Fruit fly (Drosophila melanogaster) S2 (cell line): ENCODE data around the gene BBIP1.

Source experiments
- CG8478 ChIP-seq: fragments of >200 bp; optimal IDR thresholded peaks from 2 replicates; lab custom pipeline; 2018
- CTCF ChIP-seq, 2 experiments: fragments of >200 bp; optimal IDR thresholded peaks; 2 replicates each; lab custom pipeline; 2018

BBIP1 gene

dm6 chr3R:9393542-9394025 lies 10.6 kb upstream of the BBIP1 start:
- TF ChIP-seq CG8478 (no peak), CTCF (optimal IDR thresholded peaks at IDR 0.05; lab: Kevin White, UChicago) (no peak)

- TF ChIP-seq CG8478 (no peak), CTCF (optimal IDR thresholded peaks at IDR 0.05; lab: Kevin White, UChicago) (no peak)
These were observed 9.7 kb upstream of the BBIP1 start, which contains the start of gene FER for dm6 chr3R:9394385-9395042. Gene FER (minus strand): TSS chr3R:9394546.

- no peak for TF ChIP-seq CTCF (optimal IDR thresholded peaks at IDR 0.05; lab: Kevin White, UChicago)
- no peak for TF ChIP-seq CG8478
These were observed 8.2 kb upstream of the BBIP1 start for dm6 chr3R:9395998-9396397.

- TF ChIP-seq CG8478 (no peak), CTCF (optimal IDR thresholded peaks at IDR 0.05; lab: Kevin White, UChicago) (no peak)
These were observed 6.3 kb upstream of the BBIP1 start, which contains the start of gene Or85f for dm6 chr3R:9397890-9398289. Gene Or85f (plus strand): TSS chr3R:9398190.

dm6 chr3R:9399074-9399473 lies 5.1 kb upstream of the BBIP1 start:
- no peak for TF ChIP-seq CTCF (optimal IDR thresholded peaks at IDR 0.05; lab: Kevin White, UChicago)
- TF ChIP-seq CG8478: no peak

dm6 chr3R:9399951-9400392 lies 4.2 kb upstream of the BBIP1 start, which contains the start of gene CG34117:
Gene CG34117 (minus strand): TSS chr3R:9400053.
- TF ChIP-seq CTCF (optimal IDR thresholded peaks at IDR 0.05; lab: Kevin White, UChicago) (no peak), CG8478 (no peak)

dm6 chr3R:9401127-9401603 lies 3.0 kb upstream of the BBIP1 start, which contains the start of the genes RpL34b and CG8132:
Gene RpL34b (minus strand): TSS chr3R:9401226.
Gene CG8132 (plus strand): TSS chr3R:9401495.
- TF ChIP-seq CTCF (optimal IDR thresholded peaks at IDR 0.05; lab: Kevin White, UChicago): peak; percentile 29 to 31
- TF ChIP-seq CG8478: no peak

dm6 chr3R:9408069-9408468 lies 3.9 kb downstream of the BBIP1 start, which contains the start of gene CG44261:
Gene CG44261 (minus strand): TSS chr3R:9408169.
- TF ChIP-seq CTCF (optimal IDR thresholded peaks at IDR 0.05; lab: Kevin White, UChicago): no peak

dm6 chr3R:9410182-9410581 lies 6.0 kb downstream of the BBIP1 start, which contains the start of gene betaTub85D:
Gene betaTub85D (minus strand): TSS chr3R:9410282.
- TF ChIP-seq CG8478 (no peak), CTCF (optimal IDR thresholded peaks at IDR 0.05; lab: Kevin White, UChicago) (no peak)

dm6 chr3R:9411928-9412640 lies 7.9 kb downstream of the BBIP1 start, which contains the start of the genes Task7 and alpha-Man-IIa:
Gene Task7 (minus strand): TSS chr3R:9412293.
Gene alpha-Man-IIa (plus strand): TSS chr3R:9412548.
- no peak for TF ChIP-seq CTCF (optimal IDR thresholded peaks at IDR 0.05; lab: Kevin White, UChicago)
- no peak for TF ChIP-seq CG8478

- TF ChIP-seq CG8478 (no peak), CTCF (optimal IDR thresholded peaks at IDR 0.05; lab: Kevin White, UChicago) (no peak)
These were observed 12.8 kb downstream of the BBIP1 start for dm6 chr3R:9416951-9417350.

dm6 chr3R:9417577-9418334 lies 13.6 kb downstream of the BBIP1 start, which contains the start of gene ps:
Gene ps (plus strand): TSS chr3R:9417940.
- TF ChIP-seq CTCF (optimal IDR thresholded peaks at IDR 0.05; lab: Kevin White, UChicago): no peak
- TF ChIP-seq CG8478: no peak

- TF ChIP-seq CG8478 (no peak), CTCF (optimal IDR thresholded peaks at IDR 0.05; lab: Kevin White, UChicago) (no peak)
These were observed 14.5 kb downstream of the BBIP1 start for dm6 chr3R:9418373-9419299.

- TF ChIP-seq CG8478 (no peak), CTCF (optimal IDR thresholded peaks at IDR 0.05; lab: Kevin White, UChicago) (no peak)
These were observed 15.1 kb downstream of the BBIP1 start for dm6 chr3R:9419300-9419652.
